Fruit fly (Drosophila melanogaster) whole organism, embryonic: ENCODE results near the gene CG34163.

Experiments used
- Awh ChIP-seq: fragments of 200-800 bp; sonication (Bioruptor generic); IDR thresholded peaks from 2 replicates; pipeline ENCODE4, ENCODE4 v1.3.6; 2022; ENCODE audit warnings: missing biosample characterization, missing genetic modification characterization
- BEAF-32 ChIP-seq: fragments of 200-800 bp; sonication (Bioruptor generic); optimal IDR thresholded peaks from 3 replicates; lab custom pipeline; 2017; ENCODE audit warnings: missing biosample characterization, missing genetic modification characterization, mild to moderate bottlenecking, moderate library complexity, missing genetic modification reagents
- CG11695 ChIP-seq: fragments of 200-800 bp; sonication (Bioruptor generic); IDR thresholded peaks from 3 replicates; pipeline ENCODE4 v1.3.6; 2022; ENCODE audit warnings: missing biosample characterization, missing genetic modification characterization
- CG15011 ChIP-seq: fragments of 200-800 bp; sonication (Bioruptor generic); optimal IDR thresholded peaks from 3 replicates; lab custom pipeline; 2018; ENCODE audit warnings: missing biosample characterization, mild to moderate bottlenecking, missing genetic modification characterization
- CG15696 ChIP-seq: fragments of 200-800 bp; sonication (Bioruptor generic); optimal IDR thresholded peaks from 2 replicates; lab custom pipeline; 2019; ENCODE audit warnings: missing biosample characterization, mild to moderate bottlenecking, missing genetic modification characterization, moderate library complexity
- CG1602 ChIP-seq: fragments of 200-800 bp; sonication (Bioruptor generic); optimal IDR thresholded peaks from 3 replicates; lab custom pipeline; 2016; ENCODE audit warnings: missing biosample characterization, missing genetic modification characterization
- CG17912 ChIP-seq: fragments of 200-800 bp; sonication (Bioruptor generic); optimal IDR thresholded peaks from 2 replicates; lab custom pipeline; 2018; ENCODE audit warnings: missing biosample characterization, mild to moderate bottlenecking, missing genetic modification characterization
- CG2202 ChIP-seq: fragments of 200-800 bp; sonication (Bioruptor generic); optimal IDR thresholded peaks from 2 replicates; lab custom pipeline; 2018; ENCODE audit warnings: missing biosample characterization, mild to moderate bottlenecking, missing genetic modification characterization
- CG30431 ChIP-seq: fragments of 200-800 bp; sonication (Bioruptor generic); optimal IDR thresholded peaks from 2 replicates; lab custom pipeline; 2017; ENCODE audit warnings: missing biosample characterization, missing genetic modification characterization
- CG3065 ChIP-seq: fragments of 200-800 bp; sonication (Bioruptor generic); optimal IDR thresholded peaks from 2 replicates; lab custom pipeline; 2016; ENCODE audit warnings: missing biosample characterization, missing genetic modification characterization
- CG43689 ChIP-seq: fragments of 200-800 bp; sonication (Bioruptor generic); IDR thresholded peaks from 2 replicates; pipeline ENCODE4 v1.3.6; 2022; ENCODE audit warnings: missing biosample characterization, missing genetic modification characterization
- CG5245 ChIP-seq: fragments of 200-800 bp; sonication (Bioruptor generic); optimal IDR thresholded peaks from 3 replicates; lab custom pipeline; 2016; ENCODE audit warnings: missing biosample characterization, missing genetic modification characterization
- CG6654 ChIP-seq: fragments of 200-800 bp; sonication (Bioruptor generic); optimal IDR thresholded peaks from 2 replicates; lab custom pipeline; 2017; ENCODE audit warnings: missing biosample characterization, mild to moderate bottlenecking, missing genetic modification characterization
- CG6813 ChIP-seq: fragments of 200-800 bp; sonication (Bioruptor generic); optimal IDR thresholded peaks from 2 replicates; lab custom pipeline; 2017; ENCODE audit warnings: missing biosample characterization, missing genetic modification characterization, mild to moderate bottlenecking, moderate library complexity, missing genetic modification reagents
- CG7839 ChIP-seq: fragments of 200-800 bp; sonication (Bioruptor generic); optimal IDR thresholded peaks from 3 replicates; lab custom pipeline; 2018; ENCODE audit warnings: missing biosample characterization, mild to moderate bottlenecking, missing genetic modification characterization, moderate library complexity
- CG9817 ChIP-seq: fragments of 200-800 bp; sonication (Bioruptor generic); optimal IDR thresholded peaks from 2 replicates; lab custom pipeline; 2018; ENCODE audit warnings: missing biosample characterization, mild to moderate bottlenecking, missing genetic modification characterization, moderate library complexity
- CkIIα-i1 ChIP-seq: fragments of 200-800 bp; sonication (Bioruptor generic); IDR thresholded peaks from 2 replicates; pipeline ENCODE4 v1.3.6; 2022; ENCODE audit warnings: missing biosample characterization, missing genetic modification characterization
- D ChIP-seq, 2 experiments: fragments of 200-800 bp in 1 of 2; fragments of >200 bp in 1 of 2; sonication (Bioruptor generic) in 1 of 2; optimal IDR thresholded peaks; 2 replicates in 1 of 2; 3 replicates in 1 of 2; lab custom pipeline; 2017; ENCODE audit warnings: mild to moderate bottlenecking in 1 of 2, missing biosample characterization in 1 of 2, missing genetic modification characterization in 1 of 2, missing genetic modification reagents in 1 of 2
- Deaf1 ChIP-seq: fragments of 200-800 bp; optimal IDR thresholded peaks from 3 replicates; lab custom pipeline; 2019; ENCODE audit warnings: missing biosample characterization, mild to moderate bottlenecking, missing genetic modification characterization, moderate library complexity
- HLH54F ChIP-seq: fragments of 200-800 bp; sonication (Bioruptor generic); optimal IDR thresholded peaks from 3 replicates; lab custom pipeline; 2016; ENCODE audit warnings: missing biosample characterization, missing genetic modification characterization
- Hand ChIP-seq: fragments of 200-800 bp; sonication (Bioruptor generic); optimal IDR thresholded peaks from 2 replicates; lab custom pipeline; 2017; ENCODE audit warnings: mild to moderate bottlenecking, missing biosample characterization, missing genetic modification reagents, missing genetic modification characterization
- Hey ChIP-seq: fragments of 200-800 bp; sonication (Bioruptor generic); optimal IDR thresholded peaks from 3 replicates; lab custom pipeline; 2018; ENCODE audit warnings: missing biosample characterization, mild to moderate bottlenecking, missing genetic modification characterization
- Hsf ChIP-seq: fragments of 200-800 bp; sonication (Bioruptor generic); optimal IDR thresholded peaks from 3 replicates; lab custom pipeline; 2016; ENCODE audit warnings: missing biosample characterization, missing genetic modification characterization
- Lhr ChIP-seq: fragments of 200-800 bp; sonication (Bioruptor generic); optimal IDR thresholded peaks from 3 replicates; lab custom pipeline; 2017; ENCODE audit warnings: mild to moderate bottlenecking, missing biosample characterization, missing genetic modification reagents, missing genetic modification characterization
- Mes4 ChIP-seq: fragments of 200-800 bp; sonication (Bioruptor generic); optimal IDR thresholded peaks from 2 replicates; lab custom pipeline; 2016; ENCODE audit warnings: missing biosample characterization, missing genetic modification characterization
- Optix ChIP-seq: fragments of 200-800 bp; sonication (Bioruptor generic); IDR thresholded peaks from 3 replicates; pipeline ENCODE4 v1.3.6; 2022; ENCODE audit warnings: missing biosample characterization, missing genetic modification characterization
- Sin3A ChIP-seq: fragments of >200 bp; optimal IDR thresholded peaks from 2 replicates; lab custom pipeline; 2018
- Sry-δ ChIP-seq: fragments of 200-800 bp; sonication (Bioruptor generic); optimal IDR thresholded peaks from 2 replicates; lab custom pipeline; 2016; ENCODE audit warnings: missing biosample characterization, missing genetic modification characterization
- Taf1 ChIP-seq: fragments of 200-800 bp; sonication (Bioruptor generic); IDR thresholded peaks from 2 replicates; pipeline ENCODE4 v1.3.6; 2022; ENCODE audit warnings: missing biosample characterization, missing genetic modification characterization
- Vsx1 ChIP-seq: fragments of 200-800 bp; sonication (Bioruptor generic); optimal IDR thresholded peaks from 2 replicates; lab custom pipeline; 2017; ENCODE audit warnings: missing biosample characterization, mild to moderate bottlenecking, missing genetic modification characterization, missing genetic modification reagents
- bcd ChIP-seq: fragments of 200-800 bp; sonication (Bioruptor generic); optimal IDR thresholded peaks from 2 replicates; lab custom pipeline; 2017; ENCODE audit warnings: missing biosample characterization, mild to moderate bottlenecking, missing genetic modification characterization
- caup ChIP-seq: fragments of 200-800 bp; sonication (Bioruptor generic); optimal IDR thresholded peaks from 3 replicates; lab custom pipeline; 2017; ENCODE audit warnings: missing biosample characterization, mild to moderate bottlenecking, missing genetic modification characterization, moderate library complexity; ENCODE audit not compliant: severe bottlenecking
- chif ChIP-seq, 2 experiments: fragments of 200-800 bp; sonication (Bioruptor generic); optimal IDR thresholded peaks; 3 replicates each; lab custom pipeline; 2016; ENCODE audit warnings: missing biosample characterization in 2 of 2, missing genetic modification characterization in 2 of 2
- dimm ChIP-seq: fragments of 200-800 bp; sonication (Bioruptor generic); IDR thresholded peaks from 2 replicates; pipeline ENCODE4 v1.3.6; 2022; ENCODE audit warnings: missing biosample characterization, missing genetic modification characterization
- dm ChIP-seq: fragments of 200-800 bp; sonication (Bioruptor generic); optimal IDR thresholded peaks from 3 replicates; lab custom pipeline; 2016; ENCODE audit warnings: missing biosample characterization, missing genetic modification characterization
- dysf ChIP-seq: fragments of 200-800 bp; sonication (Bioruptor generic); IDR thresholded peaks from 3 replicates; pipeline ENCODE4 v1.3.6; 2022; ENCODE audit warnings: missing biosample characterization, missing genetic modification characterization
- ewg ChIP-seq: fragments of 200-800 bp; sonication (Bioruptor generic); optimal IDR thresholded peaks from 3 replicates; lab custom pipeline; 2017; ENCODE audit warnings: mild to moderate bottlenecking, missing biosample characterization, missing genetic modification reagents, missing genetic modification characterization
- ftz-f1 ChIP-seq: fragments of 200-800 bp; sonication (Bioruptor generic); optimal IDR thresholded peaks from 2 replicates; lab custom pipeline; 2016; ENCODE audit warnings: missing biosample characterization, missing genetic modification characterization
- mld ChIP-seq: fragments of 200-800 bp; sonication (Bioruptor generic); IDR thresholded peaks from 3 replicates; pipeline ENCODE4 v1.3.6; 2022; ENCODE audit warnings: missing biosample characterization, missing genetic modification characterization; ENCODE audit not compliant: partially characterized antibody
- nau ChIP-seq: fragments of 200-800 bp; sonication (Bioruptor generic); optimal IDR thresholded peaks from 3 replicates; lab custom pipeline; 2017; ENCODE audit warnings: missing biosample characterization, mild to moderate bottlenecking, missing genetic modification characterization, missing genetic modification reagents
- nom ChIP-seq: fragments of 200-800 bp; sonication (Bioruptor generic); optimal IDR thresholded peaks from 2 replicates; lab custom pipeline; 2017; ENCODE audit warnings: missing biosample characterization, missing genetic modification characterization, mild to moderate bottlenecking, moderate library complexity, missing genetic modification reagents
- odd ChIP-seq: fragments of 200-800 bp; sonication (Bioruptor generic); optimal IDR thresholded peaks from 2 replicates; lab custom pipeline; 2017; ENCODE audit warnings: missing biosample characterization, mild to moderate bottlenecking, missing genetic modification characterization
- run ChIP-seq: fragments of 200-800 bp; sonication (Bioruptor generic); optimal IDR thresholded peaks from 3 replicates; lab custom pipeline; 2018; ENCODE audit warnings: missing biosample characterization, mild to moderate bottlenecking, missing genetic modification characterization
- shn ChIP-seq: fragments of 200-800 bp; sonication (Bioruptor generic); optimal IDR thresholded peaks from 3 replicates; lab custom pipeline; 2016; ENCODE audit warnings: missing biosample characterization, missing genetic modification characterization
- tna ChIP-seq: fragments of 200-800 bp; sonication (Bioruptor generic); IDR thresholded peaks from 2 replicates; pipeline ENCODE4 v1.3.6; 2022; ENCODE audit warnings: missing biosample characterization, missing genetic modification characterization; ENCODE audit not compliant: partially characterized antibody
- trem ChIP-seq: fragments of 200-800 bp; optimal IDR thresholded peaks from 3 replicates; lab custom pipeline; 2019; ENCODE audit warnings: missing biosample characterization, mild to moderate bottlenecking, missing genetic modification characterization, moderate library complexity
- vnd ChIP-seq: fragments of 200-800 bp; sonication (Bioruptor generic); IDR thresholded peaks from 3 replicates; pipeline ENCODE4 v1.3.6; 2022; ENCODE audit warnings: missing biosample characterization, missing genetic modification characterization; ENCODE audit not compliant: partially characterized antibody
- wek ChIP-seq: fragments of 200-800 bp; sonication (Bioruptor generic); optimal IDR thresholded peaks from 3 replicates; lab custom pipeline; 2018; ENCODE audit warnings: missing biosample characterization, mild to moderate bottlenecking, missing genetic modification characterization, moderate library complexity
- z ChIP-seq: fragments of 200-800 bp; sonication (Bioruptor generic); IDR thresholded peaks from 3 replicates; pipeline ENCODE4 v1.3.6; 2022; ENCODE audit warnings: missing biosample characterization, missing genetic modification characterization

CG34163 gene

dm6 chr2L:12010100-12010876 lies 22.2 kb downstream of the CG34163 start (continued):
- TF ChIP-seq CG15011 (GFP tag; lab: Kevin White, UChicago) (peak; percentile 16), Optix (no peak), tna (GFP tag; lab: Robert Waterston, UW) (no peak), Lhr (peak; percentile 98), dysf (GFP tag; lab: Robert Waterston, UW) (no peak), Hsf (GFP tag; lab: Kevin White, UChicago) (no peak), shn (no peak), ftz-f1 (GFP tag; lab: Kevin White, UChicago) (peak; percentile 97), CG3065 (GFP tag; lab: Kevin White, UChicago) (no peak), CG7839 (tag; lab: Kevin White, UChicago) (no peak), CG5245 (GFP tag; lab: Kevin White, UChicago) (no peak), CG2202 (tag; lab: Kevin White, UChicago) (no peak), Hey (tag; lab: Kevin White, UChicago) (peak; percentile 34), mld (GFP tag; lab: Robert Waterston, UW) (no peak), CG43689 (GFP tag; lab: Robert Waterston, UW) (no peak), CG6654 (GFP tag; lab: Kevin White, UChicago) (no peak), CG15696 (tag; lab: Kevin White, UChicago) (no peak), run (peak; percentile 62), HLH54F (GFP tag; lab: Kevin White, UChicago) (no peak), vnd (GFP tag; lab: Robert Waterston, UW) (no peak), dm (GFP tag; lab: Kevin White, UChicago) (no peak), Sin3A (lab: Kevin White, UChicago) (no peak), BEAF-32 (GFP tag; lab: Kevin White, UChicago) (no peak), Mes4 (GFP tag; lab: Kevin White, UChicago) (no peak), CG30431 (no peak), wek (peak; percentile 43), trem (tag; lab: Kevin White, UChicago) (peak; percentile 15), CG6813 (GFP tag; lab: Kevin White, UChicago) (no peak), Hand (GFP tag; lab: Kevin White, UChicago) (peak; percentile 17), nau (peak; percentile 18), dimm (GFP tag; lab: Robert Waterston, UW) (no peak), CG11695 (GFP tag; lab: Robert Waterston, UW) (no peak), Vsx1 (GFP tag; lab: Kevin White, UChicago) (peak; percentile 43), Taf1 (no peak), caup (GFP tag; lab: Kevin White, UChicago) (peak; percentile 6), Sry-δ (GFP tag; lab: Kevin White, UChicago) (no peak), CG9817 (tag; lab: Kevin White, UChicago) (no peak), CkIIα-i1 (GFP tag; lab: Robert Waterston, UW) (no peak), odd (GFP tag; lab: Kevin White, UChicago) (peak; percentile 74), z (GFP tag; lab: Robert Waterston, UW) (no peak), Awh (GFP tag; lab: Robert Waterston, UW) (no peak), CG1602 (GFP tag; lab: Kevin White, UChicago) (no peak), chif (GFP tag; optimal IDR thresholded peaks at IDR 0.05; lab: Kevin White, UChicago) (no peak), CG17912 (GFP tag; lab: Kevin White, UChicago) (peak; percentile 38), ewg (peak; percentile 7), Deaf1 (tag; lab: Kevin White, UChicago) (peak; percentile 79), nom (peak; percentile 65), bcd (peak; percentile 44), D (optimal IDR thresholded peaks at IDR 0.05; lab: Kevin White, UChicago) (peak; percentile 91), D (GFP tag; optimal IDR thresholded peaks at IDR 0.05; lab: Kevin White, UChicago) (peak; percentile 8)
